Fruit fly (Drosophila melanogaster) whole organism, pupa: Measurements from ENCODE around the gene Slu7.

ENCODE experiments used
- CG10348 ChIP-seq: fragments of 200-800 bp; sonication (Bioruptor generic); IDR thresholded peaks from 2 replicates; pipeline ENCODE4 v1.3.6; 2022; ENCODE audit warnings: missing biosample characterization, missing genetic modification characterization
- CG12605 ChIP-seq: fragments of 200-800 bp; sonication (Bioruptor generic); IDR thresholded peaks from 2 replicates; pipeline ENCODE4 v1.3.6; 2022; ENCODE audit warnings: missing biosample characterization, missing genetic modification characterization
- CG13204 ChIP-seq: fragments of 200-800 bp; sonication (Bioruptor generic); optimal IDR thresholded peaks from 2 replicates; lab custom pipeline; 2018; ENCODE audit warnings: missing biosample characterization, mild to moderate bottlenecking, missing genetic modification characterization, moderate library complexity
- CG14655 ChIP-seq: fragments of 200-800 bp; sonication (Bioruptor generic); optimal IDR thresholded peaks from 3 replicates; lab custom pipeline; 2017; ENCODE audit warnings: mild to moderate bottlenecking, missing biosample characterization, missing genetic modification reagents, missing genetic modification characterization
- CG15710 ChIP-seq: fragments of 200-800 bp; sonication (Bioruptor generic); optimal IDR thresholded peaks from 2 replicates; lab custom pipeline; 2018; ENCODE audit warnings: missing biosample characterization, mild to moderate bottlenecking, missing genetic modification characterization, moderate library complexity
- CG17806 ChIP-seq: fragments of 200-800 bp; sonication (Bioruptor generic); optimal IDR thresholded peaks from 2 replicates; lab custom pipeline; 2018; ENCODE audit warnings: missing biosample characterization, mild to moderate bottlenecking, missing genetic modification characterization, moderate library complexity
- CG32121 ChIP-seq: fragments of 200-800 bp; sonication (Bioruptor generic); IDR thresholded peaks from 2 replicates; pipeline ENCODE4 v1.3.6; 2022; ENCODE audit warnings: missing biosample characterization, missing genetic modification characterization
- CG34367 ChIP-seq: fragments of 200-800 bp; sonication (Bioruptor generic); optimal IDR thresholded peaks from 2 replicates; lab custom pipeline; 2018; ENCODE audit warnings: missing biosample characterization, mild to moderate bottlenecking, missing genetic modification characterization
- CG4496 ChIP-seq: fragments of 200-800 bp; sonication (Bioruptor generic); IDR thresholded peaks from 3 replicates; pipeline ENCODE4 v1.3.6; 2022; ENCODE audit warnings: missing biosample characterization, missing genetic modification characterization
- CG8159 ChIP-seq: fragments of 200-800 bp; sonication (Bioruptor generic); optimal IDR thresholded peaks from 3 replicates; lab custom pipeline; 2018; ENCODE audit warnings: missing biosample characterization, mild to moderate bottlenecking, missing genetic modification characterization, moderate library complexity
- CG8301 ChIP-seq: fragments of 200-800 bp; sonication (Bioruptor generic); optimal IDR thresholded peaks from 2 replicates; lab custom pipeline; 2018; ENCODE audit warnings: missing biosample characterization, mild to moderate bottlenecking, missing genetic modification characterization
- CG9948 ChIP-seq: fragments of 200-800 bp; sonication (Bioruptor generic); optimal IDR thresholded peaks from 2 replicates; lab custom pipeline; 2018; ENCODE audit warnings: missing biosample characterization, mild to moderate bottlenecking, missing genetic modification characterization, moderate library complexity
- D1 ChIP-seq: fragments of 200-800 bp; sonication (Bioruptor generic); optimal IDR thresholded peaks from 2 replicates; lab custom pipeline; 2018; ENCODE audit warnings: missing biosample characterization, mild to moderate bottlenecking, missing genetic modification characterization, moderate library complexity
- EcR ChIP-seq: fragments of 200-800 bp; sonication (Bioruptor generic); optimal IDR thresholded peaks from 3 replicates; lab custom pipeline; 2019; ENCODE audit warnings: missing biosample characterization, missing genetic modification characterization, mild to moderate bottlenecking, moderate library complexity, missing genetic modification reagents
- Ets98B ChIP-seq: fragments of 200-800 bp; sonication (Bioruptor generic); IDR thresholded peaks from 2 replicates; pipeline ENCODE4 v1.3.6; 2022; ENCODE audit warnings: missing biosample characterization, missing genetic modification characterization
- Pif1A ChIP-seq: fragments of 200-800 bp; sonication (Bioruptor generic); optimal IDR thresholded peaks from 3 replicates; lab custom pipeline; 2016; ENCODE audit warnings: missing biosample characterization, missing genetic modification characterization
- Pif1B ChIP-seq: fragments of 200-800 bp; sonication (Bioruptor generic); optimal IDR thresholded peaks from 3 replicates; lab custom pipeline; 2016; ENCODE audit warnings: missing biosample characterization, missing genetic modification characterization
- Snoo ChIP-seq: fragments of 200-800 bp; sonication (Bioruptor generic); optimal IDR thresholded peaks from 3 replicates; lab custom pipeline; 2017; ENCODE audit warnings: missing biosample characterization, mild to moderate bottlenecking, missing genetic modification characterization, inconsistent platforms
- fd96Ca ChIP-seq: fragments of 200-800 bp; sonication (Bioruptor generic); IDR thresholded peaks from 3 replicates; pipeline ENCODE4 v1.3.6; 2022; ENCODE audit warnings: missing biosample characterization, missing genetic modification characterization
- gl ChIP-seq: fragments of 200-800 bp; sonication (Bioruptor generic); optimal IDR thresholded peaks from 2 replicates; lab custom pipeline; 2018; ENCODE audit warnings: missing biosample characterization, mild to moderate bottlenecking, missing genetic modification characterization
- rn ChIP-seq: fragments of 200-800 bp; sonication (Bioruptor generic); IDR thresholded peaks from 2 replicates; pipeline ENCODE4 v1.3.6; 2022; ENCODE audit warnings: missing biosample characterization, missing genetic modification characterization

The Slu7 gene

DNA sequence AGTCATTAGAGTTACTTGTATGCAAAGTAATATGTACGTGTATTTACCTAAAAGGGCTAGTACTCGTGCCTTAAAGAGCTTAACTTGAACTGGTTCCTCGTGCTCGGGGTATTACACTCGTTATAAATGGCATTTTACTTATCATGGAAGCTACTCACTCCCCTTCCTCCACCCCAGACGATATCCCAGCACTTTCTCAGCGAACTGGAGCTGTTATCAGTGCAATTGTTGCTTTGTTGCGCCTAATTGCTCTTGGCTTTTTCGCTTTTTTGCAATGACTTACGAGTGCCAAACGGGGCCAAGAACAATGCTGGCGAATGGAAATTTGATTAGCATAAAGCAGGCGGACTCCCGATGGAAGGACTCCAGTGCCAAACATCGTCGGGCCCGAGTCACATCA lies 28.2 kb upstream of the Slu7 start:
- TF ChIP-seq Snoo (tag; lab: Kevin White, UChicago) (no peak), CG4496 (GFP tag; lab: Robert Waterston, UW) (no peak), Ets98B (GFP tag; lab: Robert Waterston, UW) (no peak), fd96Ca (GFP tag; lab: Robert Waterston, UW) (no peak), Pif1B (GFP tag; lab: Kevin White, UChicago) (no peak), EcR (GFP tag; lab: Kevin White, UChicago) (no peak), CG8159 (tag; lab: Kevin White, UChicago) (no peak), CG32121 (GFP tag; lab: Robert Waterston, UW) (no peak), CG17806 (no peak), CG8301 (no peak), D1 (tag; lab: Kevin White, UChicago) (no peak)

- TF ChIP-seq Snoo (tag; lab: Kevin White, UChicago) (no peak), CG17806 (no peak), CG9948 (tag; lab: Kevin White, UChicago) (no peak), D1 (tag; lab: Kevin White, UChicago) (no peak), CG14655 (GFP tag; lab: Kevin White, UChicago) (no peak), CG15710 (no peak), Ets98B (GFP tag; lab: Robert Waterston, UW) (no peak), EcR (GFP tag; lab: Kevin White, UChicago) (no peak), rn (GFP tag; lab: Robert Waterston, UW) (no peak), CG8159 (tag; lab: Kevin White, UChicago) (no peak), CG13204 (GFP tag; lab: Kevin White, UChicago) (no peak), fd96Ca (GFP tag; lab: Robert Waterston, UW) (no peak)
- TF ChIP-seq, all 21 proteins: peak for 0
Observed at dm6 chr3R:29066285-29066684, 27.4 kb upstream of the Slu7 start.

- TF ChIP-seq CG13204 (GFP tag; lab: Kevin White, UChicago) (peak; percentile 5), Snoo (tag; lab: Kevin White, UChicago) (peak; percentile 27), Pif1B (GFP tag; lab: Kevin White, UChicago) (peak; percentile 29), rn (GFP tag; lab: Robert Waterston, UW) (no peak), CG15710 (peak; percentile 29), CG34367 (tag; lab: Kevin White, UChicago) (no peak), CG12605 (GFP tag; lab: Robert Waterston, UW) (no peak), Ets98B (GFP tag; lab: Robert Waterston, UW) (no peak), CG9948 (tag; lab: Kevin White, UChicago) (peak; percentile 18), CG4496 (GFP tag; lab: Robert Waterston, UW) (no peak), gl (no peak), CG32121 (GFP tag; lab: Robert Waterston, UW) (no peak), CG8159 (tag; lab: Kevin White, UChicago) (peak; percentile 30), CG8301 (peak; percentile 37), D1 (tag; lab: Kevin White, UChicago) (no peak), CG14655 (GFP tag; lab: Kevin White, UChicago) (peak; percentile 61), Pif1A (peak; percentile 52), EcR (GFP tag; lab: Kevin White, UChicago) (peak; percentile 79), CG10348 (no peak), CG17806 (peak; percentile 40), fd96Ca (GFP tag; lab: Robert Waterston, UW) (no peak)
Observed at dm6 chr3R:29064682-29065100, 25.8 kb upstream of the Slu7 start.

- no peak for TF ChIP-seq gl
- peak; percentile 96 for TF ChIP-seq EcR (GFP tag; lab: Kevin White, UChicago)
Observed at dm6 chr3R:29063921-29064460, 25.1 kb upstream of the Slu7 start.

- TF ChIP-seq CG8301 (peak; percentile 56), CG32121 (GFP tag; lab: Robert Waterston, UW) (no peak), Pif1B (GFP tag; lab: Kevin White, UChicago) (peak; percentile 62), Pif1A (peak; percentile 59), CG34367 (tag; lab: Kevin White, UChicago) (peak; percentile 42), CG12605 (GFP tag; lab: Robert Waterston, UW) (no peak), CG10348 (no peak), D1 (tag; lab: Kevin White, UChicago) (no peak), CG8159 (tag; lab: Kevin White, UChicago) (peak; percentile 82), CG17806 (peak; percentile 75), rn (GFP tag; lab: Robert Waterston, UW) (no peak), CG15710 (peak; percentile 80), Snoo (tag; lab: Kevin White, UChicago) (peak; percentile 46), CG14655 (GFP tag; lab: Kevin White, UChicago) (peak; percentile 75), CG9948 (tag; lab: Kevin White, UChicago) (peak; percentile 71)
Observed at dm6 chr3R:29063207-29063920, 24.5 kb upstream of the Slu7 start.

DNA sequence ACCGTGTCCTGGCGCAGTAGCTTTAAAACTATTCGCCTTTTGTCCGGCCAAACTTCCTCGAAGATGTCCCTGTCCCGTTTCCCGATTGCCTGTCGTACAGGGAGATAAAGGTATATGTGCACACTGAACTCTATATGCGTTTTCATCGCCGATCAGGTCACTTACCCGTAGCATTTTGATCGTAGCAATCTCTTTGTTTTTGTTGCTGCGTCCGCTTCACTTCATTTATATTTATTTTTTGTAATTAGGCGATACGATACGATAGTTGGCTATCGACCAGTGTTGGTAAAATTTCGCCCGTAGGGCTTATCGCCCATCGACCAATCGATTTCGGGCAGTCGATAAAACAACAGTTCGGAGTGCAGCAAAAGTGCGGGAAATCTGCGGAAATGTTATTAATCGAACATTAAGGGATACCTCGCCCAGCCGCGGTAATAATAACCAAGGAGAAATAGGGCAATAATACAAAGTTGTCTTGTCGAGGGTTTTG lies 23.9 kb upstream of the Slu7 start, which contains the start of the genes Cul5 and Bicra:
TSS of gene Cul5 (minus strand) at position 259 of the 490 bp plus-strand sequence.
TSS of gene Bicra (plus strand) at position 324 of the 490 bp plus-strand sequence.
- TF ChIP-seq CG15710 (no peak), rn (GFP tag; lab: Robert Waterston, UW) (no peak), Snoo (tag; lab: Kevin White, UChicago) (no peak), CG8301 (no peak), D1 (tag; lab: Kevin White, UChicago) (no peak), EcR (GFP tag; lab: Kevin White, UChicago) (peak; percentile 94), CG12605 (GFP tag; lab: Robert Waterston, UW) (peak; percentile 51; the same call in 1 of the 2 replicates)
